Fruit fly (Drosophila melanogaster): ENCODE measurements around the gene CG5292.
A peak's percentile ranks its signal among the peaks of the same experiment; 100 is the strongest.

CG5292 gene

DNA sequence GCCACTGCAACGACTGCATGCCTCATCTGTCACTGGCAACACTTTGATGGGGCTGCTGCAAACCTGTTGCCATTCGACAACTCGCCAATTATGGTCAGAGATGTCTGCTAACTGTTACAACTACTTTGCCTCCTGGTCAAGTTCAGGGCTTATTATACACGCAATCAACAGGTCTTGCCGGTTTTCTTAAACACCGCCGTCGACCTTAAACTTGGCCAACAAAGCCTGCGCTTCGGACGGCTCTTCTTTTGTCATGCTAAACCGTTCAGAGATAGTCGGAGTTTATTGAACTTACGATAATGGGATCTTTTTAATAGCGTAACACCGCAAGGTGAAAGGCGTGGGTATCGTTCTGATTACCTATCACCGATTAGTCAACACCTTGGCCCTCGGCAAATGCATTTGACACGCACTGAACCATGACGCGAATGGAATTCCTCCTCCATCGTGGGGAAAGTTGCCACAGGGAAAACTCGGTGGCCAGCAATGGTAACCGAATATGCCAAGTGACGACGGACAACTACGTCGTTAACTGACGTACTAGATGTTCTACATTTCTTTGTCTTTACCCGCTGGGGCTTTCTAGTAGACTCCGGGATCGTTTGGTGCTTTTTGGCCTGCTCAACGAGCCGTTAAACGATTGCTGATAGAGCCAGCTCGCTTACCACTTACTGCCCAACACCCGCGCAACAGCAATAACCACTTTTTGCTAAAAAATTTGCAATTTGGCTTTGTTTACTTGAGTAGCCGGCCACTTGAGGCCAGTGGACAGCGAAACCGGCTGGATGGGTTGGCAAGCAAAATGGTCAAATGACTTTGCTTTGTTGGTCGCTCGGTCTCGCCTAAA, 40.6 kb upstream of the CG5292 start:
- TF ChIP-seq dsf (GFP tag; optimal IDR thresholded peaks at IDR 0.05; ENCODE audit: borderline replicate concordance) (no peak), Vsx2 (GFP tag; optimal IDR thresholded peaks at IDR 0.05; ENCODE audit: partially characterized antibody) (peak; percentile 35), h (GFP tag; optimal IDR thresholded peaks at IDR 0.05) (peak; percentile 58), Hr83 (GFP tag; optimal IDR thresholded peaks at IDR 0.05; ENCODE audit: poor library complexity, severe bottlenecking) (no peak), Rel (GFP tag; optimal IDR thresholded peaks at IDR 0.05) (no peak), Rel (tag; optimal IDR thresholded peaks at IDR 0.05) (peak; percentile 62)

DNA sequence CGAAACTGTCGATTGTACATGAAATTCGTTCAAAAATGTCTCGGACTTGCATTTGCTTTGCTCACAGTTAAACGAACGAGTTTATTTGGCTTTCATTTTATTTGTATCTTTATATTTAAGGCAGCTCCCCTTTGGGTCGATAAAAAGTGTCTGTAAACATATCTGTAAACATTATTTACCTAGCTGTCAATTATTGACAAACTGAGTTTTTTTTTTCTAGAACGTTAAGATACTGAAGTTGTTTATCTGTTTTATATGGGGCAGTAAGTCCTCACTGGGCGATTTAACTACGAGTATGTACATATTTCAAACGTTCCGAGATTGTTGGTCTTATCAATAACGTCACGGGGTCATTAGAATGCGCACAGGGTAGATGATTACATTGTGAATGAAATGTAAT, 36.0 kb upstream of the CG5292 start:
- peak; percentile 3 for TF ChIP-seq Hnf4 (GFP tag; optimal IDR thresholded peaks at IDR 0.05)
- no peak for TF ChIP-seq jim (GFP tag; optimal IDR thresholded peaks at IDR 0.05)
- TF ChIP-seq Sp1 (GFP tag; optimal IDR thresholded peaks at IDR 0.05), result no peak
- TF ChIP-seq Hr83 (GFP tag; optimal IDR thresholded peaks at IDR 0.05; ENCODE audit: poor library complexity, severe bottlenecking), result peak; percentile 61
- TF ChIP-seq Abd-B (GFP tag; optimal IDR thresholded peaks at IDR 0.05), result no peak
- TF ChIP-seq h (GFP tag; optimal IDR thresholded peaks at IDR 0.05), result peak; percentile 40
- TF ChIP-seq sage (GFP tag; optimal IDR thresholded peaks at IDR 0.05), result peak; percentile 42
- peak; percentile 24 for TF ChIP-seq brk (GFP tag; optimal IDR thresholded peaks at IDR 0.05)
- no peak for TF ChIP-seq CrebA (GFP tag; optimal IDR thresholded peaks at IDR 0.05; ENCODE audit: borderline replicate concordance)
- TF ChIP-seq dmrt93B (GFP tag; optimal IDR thresholded peaks at IDR 0.05), result no peak
- no peak for TF ChIP-seq psq (GFP tag; optimal IDR thresholded peaks at IDR 0.05)
- no peak for TF ChIP-seq foxo (GFP tag; optimal IDR thresholded peaks at IDR 0.05)

DNA sequence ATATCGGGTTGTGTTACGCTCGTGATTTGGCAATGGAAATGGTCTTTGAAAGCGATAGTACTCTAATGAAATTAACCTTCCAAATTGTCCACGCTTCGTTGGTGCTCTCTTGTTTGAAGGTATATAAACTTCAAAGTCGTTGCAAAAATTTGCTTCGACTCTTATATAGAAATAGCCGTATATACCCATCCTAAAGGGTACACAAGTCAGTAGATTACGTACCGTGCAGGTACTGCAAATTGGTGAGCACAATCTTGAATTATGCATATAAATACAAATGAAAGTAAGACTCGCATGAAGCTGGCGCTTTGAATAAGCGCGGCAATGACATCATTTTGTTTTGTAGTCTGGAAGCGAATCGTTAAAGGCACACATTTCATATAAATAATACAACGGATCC, 35.4 kb upstream of the CG5292 start:
- no peak for TF ChIP-seq psq (GFP tag; optimal IDR thresholded peaks at IDR 0.05)
- no peak for TF ChIP-seq Jra (GFP tag; optimal IDR thresholded peaks at IDR 0.05)
- peak; percentile 8 for TF ChIP-seq woc (GFP tag; optimal IDR thresholded peaks at IDR 0.05)
- TF ChIP-seq br (GFP tag; optimal IDR thresholded peaks at IDR 0.05), result peak; percentile 68
- no peak for TF ChIP-seq Rel (GFP tag; optimal IDR thresholded peaks at IDR 0.05)
- no peak for TF ChIP-seq Rel (tag; optimal IDR thresholded peaks at IDR 0.05)
- TF ChIP-seq tai (GFP tag; optimal IDR thresholded peaks at IDR 0.05), result peak; percentile 2
- peak; percentile 17 for TF ChIP-seq Hnf4 (GFP tag; optimal IDR thresholded peaks at IDR 0.05)
- no peak for TF ChIP-seq sage (GFP tag; optimal IDR thresholded peaks at IDR 0.05)
- TF ChIP-seq brk (GFP tag; optimal IDR thresholded peaks at IDR 0.05), result no peak
- TF ChIP-seq jim (GFP tag; optimal IDR thresholded peaks at IDR 0.05), result no peak
- TF ChIP-seq Sp1 (GFP tag; optimal IDR thresholded peaks at IDR 0.05), result no peak
- TF ChIP-seq CG32264 (GFP tag; optimal IDR thresholded peaks at IDR 0.05), result no peak
- no peak for TF ChIP-seq dl (GFP tag; optimal IDR thresholded peaks at IDR 0.05; ENCODE audit: insufficient read depth in 1 of 2, partially characterized antibody in 2 of 2)
- no peak for TF ChIP-seq CrebA (GFP tag; optimal IDR thresholded peaks at IDR 0.05; ENCODE audit: borderline replicate concordance)
- TF ChIP-seq Mio (GFP tag; optimal IDR thresholded peaks at IDR 0.05), result no peak
- peak; percentile 26 for TF ChIP-seq rgr (GFP tag; optimal IDR thresholded peaks at IDR 0.05)
- no peak for TF ChIP-seq usp (GFP tag; optimal IDR thresholded peaks at IDR 0.05)
- TF ChIP-seq Abd-B (GFP tag; optimal IDR thresholded peaks at IDR 0.05), result no peak
- no peak for TF ChIP-seq Myc (optimal IDR thresholded peaks at IDR 0.05)
- TF ChIP-seq Dfd (GFP tag; optimal IDR thresholded peaks at IDR 0.05), result no peak
- TF ChIP-seq foxo (GFP tag; optimal IDR thresholded peaks at IDR 0.05), result peak in 1 of 2 experiments; percentile 68
- peak; percentile 22 for TF ChIP-seq h (GFP tag; optimal IDR thresholded peaks at IDR 0.05)
- peak; percentile 17 for TF ChIP-seq dmrt93B (GFP tag; optimal IDR thresholded peaks at IDR 0.05)
- no peak for TF ChIP-seq sv (GFP tag; optimal IDR thresholded peaks at IDR 0.05)
- no peak for TF ChIP-seq CG9705 (GFP tag; optimal IDR thresholded peaks at IDR 0.05)
- TF ChIP-seq dsf (GFP tag; optimal IDR thresholded peaks at IDR 0.05; ENCODE audit: borderline replicate concordance), result no peak
- TF ChIP-seq ey (GFP tag; optimal IDR thresholded peaks at IDR 0.05), result peak; percentile 62
- peak; percentile 47 for TF ChIP-seq Hr83 (GFP tag; optimal IDR thresholded peaks at IDR 0.05; ENCODE audit: poor library complexity, severe bottlenecking)
- no peak for TF ChIP-seq GATAd (GFP tag; optimal IDR thresholded peaks at IDR 0.05)
- no peak for TF ChIP-seq pan (optimal IDR thresholded peaks at IDR 0.05)
- no peak for TF ChIP-seq Dif (GFP tag; optimal IDR thresholded peaks at IDR 0.05; ENCODE audit: partially characterized antibody)
- peak; percentile 14 for TF ChIP-seq HLH106 (tag; optimal IDR thresholded peaks at IDR 0.05)
- no peak for TF ChIP-seq N (GFP tag; optimal IDR thresholded peaks at IDR 0.05)
- TF ChIP-seq Vsx2 (GFP tag; optimal IDR thresholded peaks at IDR 0.05; ENCODE audit: partially characterized antibody), result no peak
- no peak for TF ChIP-seq lola (GFP tag; optimal IDR thresholded peaks at IDR 0.05)
- TF ChIP-seq fru (GFP tag; optimal IDR thresholded peaks at IDR 0.05), result peak; percentile 58
- TF ChIP-seq OdsH (GFP tag; optimal IDR thresholded peaks at IDR 0.05), result peak; percentile 28
- TF ChIP-seq Hr78 (GFP tag; optimal IDR thresholded peaks at IDR 0.05), result no peak
